Worm (Caenorhabditis elegans) whole organism, young adult: Measurements from ENCODE around the gene ZK1127.4.

Experiments
- B0019.2 ChIP-seq: fragments of 200-800 bp; sonication (Bioruptor generic); conservative IDR thresholded peaks from 2 replicates; pipeline ENCODE4 v1.3.6; 2022; ENCODE audit warnings: missing genetic modification reagents, missing genetic modification characterization, missing compliant biosample characterization
- F49E8.2 ChIP-seq: sonication (generic microtip); optimal IDR thresholded peaks from 3 replicates; lab custom pipeline; 2017; ENCODE audit warnings: missing genetic modification characterization, mild to moderate bottlenecking, missing compliant biosample characterization, antibody characterized with exemption, moderate library complexity; ENCODE audit not compliant: insufficient read depth
- attf-6 ChIP-seq: fragments of 200-800 bp; sonication (Bioruptor generic); IDR thresholded peaks from 2 replicates; pipeline ENCODE4 v1.3.6; 2022; ENCODE audit warnings: missing genetic modification reagents, missing genetic modification characterization, missing compliant biosample characterization
- die-1 ChIP-seq: sonication (generic microtip); optimal IDR thresholded peaks from 2 replicates; lab custom pipeline; 2016; ENCODE audit warnings: missing genotype, mild to moderate bottlenecking, missing genetic modification characterization, missing compliant biosample characterization
- let-526 ChIP-seq: fragments of 200-800 bp; sonication (Bioruptor generic); IDR thresholded peaks from 2 replicates; pipeline ENCODE4 v1.3.6; 2022; ENCODE audit warnings: missing genetic modification reagents, missing genetic modification characterization, missing compliant biosample characterization
- lin-40 ChIP-seq: sonication (generic microtip); optimal IDR thresholded peaks from 2 replicates; lab custom pipeline; 2016; ENCODE audit warnings: missing genetic modification characterization, mild to moderate bottlenecking, missing compliant biosample characterization, missing genotype, missing genetic modification reagents
- lir-1 ChIP-seq: fragments of 200-800 bp; sonication (Bioruptor generic); conservative IDR thresholded peaks from 2 replicates; pipeline ENCODE4 v1.3.6; 2022; ENCODE audit warnings: missing genetic modification reagents, missing genetic modification characterization, missing compliant biosample characterization
- nhr-80 ChIP-seq: sonication (generic microtip); optimal IDR thresholded peaks from 2 replicates; lab custom pipeline; 2016; ENCODE audit warnings: missing genetic modification characterization, missing compliant biosample characterization
- snpc-3.4 ChIP-seq: sonication (generic microtip); optimal IDR thresholded peaks from 2 replicates; lab custom pipeline; 2017; ENCODE audit warnings: missing genetic modification characterization, mild to moderate bottlenecking, missing compliant biosample characterization, antibody characterized with exemption, moderate library complexity, missing genotype, missing genetic modification reagents
- unc-130 ChIP-seq: sonication (generic microtip); optimal IDR thresholded peaks from 2 replicates; lab custom pipeline; 2016; ENCODE audit warnings: missing genetic modification reagents, missing genetic modification characterization, missing compliant biosample characterization
- unc-62 ChIP-seq: fragments of 150-350 bp; optimal IDR thresholded peaks from 2 replicates; lab custom pipeline; 2014; ENCODE audit warnings: missing biosample characterization, missing genetic modification reagents, missing genetic modification characterization

DNA sequence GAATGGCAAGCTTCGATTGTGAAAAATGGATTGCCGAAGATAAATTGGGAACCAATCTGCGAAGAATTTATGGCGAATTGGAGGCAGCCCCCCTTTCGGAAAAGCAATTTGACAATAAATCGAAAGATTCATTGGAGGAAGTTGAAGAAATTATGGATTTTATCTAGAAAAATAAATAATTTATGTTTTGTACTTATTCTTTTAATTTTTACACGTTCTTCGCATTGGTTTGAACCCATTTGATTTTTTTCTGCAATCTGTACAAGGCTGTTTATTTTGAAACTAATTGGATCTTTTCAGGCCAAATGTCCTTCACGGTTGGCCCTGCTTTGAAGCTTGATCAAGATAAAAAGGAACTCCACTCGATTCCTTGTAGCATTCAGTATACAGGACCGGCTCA is 748 bp upstream of the ZK1127.4 start, which contains the start of gene ZK1127.13:
- TF ChIP-seq lir-1 (GFP tag; lab: Robert Waterston, UW) (no peak), lin-40 (tag; lab: Kevin White, UChicago) (no peak), unc-62 (GFP tag; lab: Kevin White, UChicago) (no peak), snpc-3.4 (no peak), die-1 (tag; lab: Kevin White, UChicago) (no peak), nhr-80 (tag; lab: Kevin White, UChicago) (no peak), F49E8.2 (no peak), B0019.2 (no peak), let-526 (GFP tag; lab: Robert Waterston, UW) (no peak), unc-130 (GFP tag; lab: Kevin White, UChicago) (no peak), attf-6 (GFP tag; lab: Robert Waterston, UW) (no peak)
